Fruit fly (Drosophila melanogaster) whole organism, embryonic: ENCODE results near the gene CG43897.
A peak's percentile ranks its signal among the peaks of the same experiment; 100 is the strongest.

Source experiments
- Awh ChIP-seq: fragments of 200-800 bp; sonication (Bioruptor generic); IDR thresholded peaks from 2 replicates; pipeline ENCODE4, ENCODE4 v1.3.6; 2022; ENCODE audit warnings: missing biosample characterization, missing genetic modification characterization
- Bdp1 ChIP-seq: fragments of 200-800 bp; sonication (Bioruptor generic); optimal IDR thresholded peaks from 3 replicates; lab custom pipeline; 2016; ENCODE audit warnings: missing biosample characterization, missing genetic modification characterization
- CG10274 ChIP-seq: fragments of 200-800 bp; sonication (Bioruptor generic); optimal IDR thresholded peaks from 3 replicates; lab custom pipeline; 2017; ENCODE audit warnings: missing biosample characterization, mild to moderate bottlenecking, missing genetic modification characterization
- CG10979 ChIP-seq: fragments of 200-800 bp; sonication (Bioruptor generic); optimal IDR thresholded peaks from 2 replicates; lab custom pipeline; 2018; ENCODE audit warnings: missing biosample characterization, mild to moderate bottlenecking, missing genetic modification characterization, moderate library complexity
- CG11695 ChIP-seq: fragments of 200-800 bp; sonication (Bioruptor generic); IDR thresholded peaks from 3 replicates; pipeline ENCODE4 v1.3.6; 2022; ENCODE audit warnings: missing biosample characterization, missing genetic modification characterization
- CG13287 ChIP-seq: fragments of 200-800 bp; sonication (Bioruptor generic); IDR thresholded peaks from 2 replicates; pipeline ENCODE4 v1.3.6; 2022; ENCODE audit warnings: missing biosample characterization, missing genetic modification characterization; ENCODE audit not compliant: partially characterized antibody
- CG14667 ChIP-seq: fragments of 200-800 bp; sonication (Bioruptor generic); IDR thresholded peaks from 2 replicates; pipeline ENCODE4 v1.3.6; 2022; ENCODE audit warnings: missing biosample characterization, missing genetic modification characterization
- CG1529 ChIP-seq: fragments of 200-800 bp; sonication (Bioruptor generic); optimal IDR thresholded peaks from 3 replicates; lab custom pipeline; 2018; ENCODE audit warnings: missing biosample characterization, missing genetic modification characterization
- CG17612 ChIP-seq: fragments of 200-800 bp; sonication (Bioruptor generic); IDR thresholded peaks from 2 replicates; pipeline ENCODE4 v1.3.6; 2022; ENCODE audit warnings: missing biosample characterization, missing genetic modification characterization
- CG2199 ChIP-seq: fragments of 200-800 bp; sonication (Bioruptor generic); IDR thresholded peaks from 3 replicates; pipeline ENCODE4 v1.3.6; 2022; ENCODE audit warnings: missing biosample characterization, missing genetic modification characterization
- CG3065 ChIP-seq: fragments of 200-800 bp; sonication (Bioruptor generic); optimal IDR thresholded peaks from 2 replicates; lab custom pipeline; 2016; ENCODE audit warnings: missing biosample characterization, missing genetic modification characterization
- CG34376 ChIP-seq: fragments of 200-800 bp; sonication (Bioruptor generic); optimal IDR thresholded peaks from 2 replicates; lab custom pipeline; 2018; ENCODE audit warnings: missing biosample characterization, mild to moderate bottlenecking, missing genetic modification characterization
- CG3995 ChIP-seq: fragments of 200-800 bp; sonication (Bioruptor generic); optimal IDR thresholded peaks from 3 replicates; lab custom pipeline; 2016; ENCODE audit warnings: missing biosample characterization, missing genetic modification characterization
- CG6791 ChIP-seq: fragments of 200-800 bp; sonication (Bioruptor generic); IDR thresholded peaks from 3 replicates; pipeline ENCODE4 v1.3.6; 2022; ENCODE audit warnings: missing biosample characterization, missing genetic modification characterization; ENCODE audit not compliant: partially characterized antibody
- CG6854 ChIP-seq: fragments of 200-800 bp; sonication (Bioruptor generic); optimal IDR thresholded peaks from 3 replicates; lab custom pipeline; 2017; ENCODE audit warnings: missing biosample characterization, mild to moderate bottlenecking, missing genetic modification characterization
- CG7928 ChIP-seq: fragments of 200-800 bp; sonication (Bioruptor generic); optimal IDR thresholded peaks from 2 replicates; lab custom pipeline; 2017; ENCODE audit warnings: missing biosample characterization, mild to moderate bottlenecking, missing genetic modification characterization
- CG9727 ChIP-seq: fragments of 200-800 bp; sonication (Bioruptor generic); optimal IDR thresholded peaks from 3 replicates; lab custom pipeline; 2017; ENCODE audit warnings: missing biosample characterization, mild to moderate bottlenecking, missing genetic modification characterization
- HLH54F ChIP-seq: fragments of 200-800 bp; sonication (Bioruptor generic); optimal IDR thresholded peaks from 3 replicates; lab custom pipeline; 2016; ENCODE audit warnings: missing biosample characterization, missing genetic modification characterization
- Hr3 ChIP-seq: fragments of 200-800 bp; sonication (Bioruptor generic); optimal IDR thresholded peaks from 3 replicates; lab custom pipeline; 2016; ENCODE audit warnings: missing biosample characterization, missing genetic modification characterization
- Hsf ChIP-seq: fragments of 200-800 bp; sonication (Bioruptor generic); optimal IDR thresholded peaks from 3 replicates; lab custom pipeline; 2016; ENCODE audit warnings: missing biosample characterization, missing genetic modification characterization
- MESR4 ChIP-seq: fragments of 200-800 bp; sonication (Bioruptor generic); optimal IDR thresholded peaks from 2 replicates; lab custom pipeline; 2018; ENCODE audit warnings: missing biosample characterization, mild to moderate bottlenecking, missing genetic modification characterization, moderate library complexity
- NK7.1 ChIP-seq: fragments of 200-800 bp; sonication (Bioruptor generic); optimal IDR thresholded peaks from 3 replicates; lab custom pipeline; 2016; ENCODE audit warnings: missing biosample characterization, missing genetic modification characterization
- NfI ChIP-seq: fragments of 200-800 bp; sonication (Bioruptor generic); optimal IDR thresholded peaks from 3 replicates; lab custom pipeline; 2018; ENCODE audit warnings: missing biosample characterization, mild to moderate bottlenecking, missing genetic modification characterization, moderate library complexity
- Pdp1 ChIP-seq, 2 experiments: fragments of 200-800 bp; sonication (Bioruptor generic); optimal IDR thresholded peaks; 3 replicates each; lab custom pipeline; 2016; ENCODE audit warnings: missing biosample characterization in 2 of 2, missing genetic modification characterization in 2 of 2, mild to moderate bottlenecking in 1 of 2, moderate library complexity in 1 of 2
- Side ChIP-seq: fragments of 200-800 bp; sonication (Bioruptor generic); optimal IDR thresholded peaks from 2 replicates; lab custom pipeline; 2016; ENCODE audit warnings: missing biosample characterization, missing genetic modification characterization
- Taf1 ChIP-seq: fragments of 200-800 bp; sonication (Bioruptor generic); IDR thresholded peaks from 2 replicates; pipeline ENCODE4 v1.3.6; 2022; ENCODE audit warnings: missing biosample characterization, missing genetic modification characterization
- Vsx1 ChIP-seq: fragments of 200-800 bp; sonication (Bioruptor generic); optimal IDR thresholded peaks from 2 replicates; lab custom pipeline; 2017; ENCODE audit warnings: missing biosample characterization, mild to moderate bottlenecking, missing genetic modification characterization, missing genetic modification reagents
- Xbp1 ChIP-seq: fragments of 200-800 bp; sonication (Bioruptor generic); optimal IDR thresholded peaks from 3 replicates; lab custom pipeline; 2016; ENCODE audit warnings: missing biosample characterization, mild to moderate bottlenecking, missing genetic modification characterization
- Xrp1 ChIP-seq: fragments of 200-800 bp; sonication (Bioruptor generic); IDR thresholded peaks from 2 replicates; pipeline ENCODE4 v1.3.6; 2022; ENCODE audit warnings: missing biosample characterization, missing genetic modification characterization
- al ChIP-seq: fragments of 200-800 bp; sonication (Bioruptor generic); IDR thresholded peaks from 2 replicates; pipeline ENCODE4 v1.3.6; 2022; ENCODE audit warnings: missing biosample characterization, missing genetic modification characterization
- amos ChIP-seq: fragments of 200-800 bp; sonication (Bioruptor generic); IDR thresholded peaks from 2 replicates; pipeline ENCODE4 v1.3.6; 2022; ENCODE audit warnings: missing biosample characterization, missing genetic modification characterization; ENCODE audit not compliant: partially characterized antibody
- bab2 ChIP-seq: fragments of 200-800 bp; sonication (Bioruptor generic); optimal IDR thresholded peaks from 2 replicates; lab custom pipeline; 2016; ENCODE audit warnings: missing biosample characterization, missing genetic modification characterization
- ewg ChIP-seq: fragments of 200-800 bp; sonication (Bioruptor generic); optimal IDR thresholded peaks from 3 replicates; lab custom pipeline; 2017; ENCODE audit warnings: mild to moderate bottlenecking, missing biosample characterization, missing genetic modification reagents, missing genetic modification characterization
- gsb-n ChIP-seq: fragments of 200-800 bp; sonication (Bioruptor generic); optimal IDR thresholded peaks from 3 replicates; lab custom pipeline; 2018; ENCODE audit warnings: missing biosample characterization, mild to moderate bottlenecking, missing genetic modification characterization
- inv ChIP-seq: fragments of 200-800 bp; sonication (Bioruptor generic); IDR thresholded peaks from 2 replicates; pipeline ENCODE4 v1.3.6; 2022; ENCODE audit warnings: missing biosample characterization, missing genetic modification characterization; ENCODE audit not compliant: partially characterized antibody
- klu ChIP-seq: fragments of 200-800 bp; sonication (Bioruptor generic); IDR thresholded peaks from 2 replicates; pipeline ENCODE4 v1.3.6; 2022; ENCODE audit warnings: missing biosample characterization, missing genetic modification characterization
- lbe ChIP-seq: fragments of 200-800 bp; sonication (Bioruptor generic); optimal IDR thresholded peaks from 2 replicates; lab custom pipeline; 2016; ENCODE audit warnings: missing biosample characterization, mild to moderate bottlenecking, missing genetic modification characterization
- mam ChIP-seq: fragments of 200-800 bp; sonication (Bioruptor generic); optimal IDR thresholded peaks from 3 replicates; lab custom pipeline; 2016; ENCODE audit warnings: missing biosample characterization, missing genetic modification characterization
- nerfin-1 ChIP-seq: fragments of 200-800 bp; sonication (Bioruptor generic); optimal IDR thresholded peaks from 3 replicates; lab custom pipeline; 2019; ENCODE audit warnings: missing biosample characterization, mild to moderate bottlenecking, missing genetic modification characterization, moderate library complexity
- nom ChIP-seq: fragments of 200-800 bp; sonication (Bioruptor generic); optimal IDR thresholded peaks from 2 replicates; lab custom pipeline; 2017; ENCODE audit warnings: missing biosample characterization, missing genetic modification characterization, mild to moderate bottlenecking, moderate library complexity, missing genetic modification reagents
- prd ChIP-seq, 3 experiments: fragments of >200 bp in 2 of 3; fragments of 200-800 bp in 1 of 3; sonication (Bioruptor generic) in 1 of 3; optimal IDR thresholded peaks in 2 of 3; IDR thresholded peaks in 1 of 3; 2 replicates in 2 of 3; 3 replicates in 1 of 3; pipeline versions ENCODE4 v1.3.6 to Lab custom; 2017 to 2022; ENCODE audit warnings: missing biosample characterization in 1 of 3, missing genetic modification characterization in 1 of 3
- pros ChIP-seq: fragments of 200-800 bp; sonication (Bioruptor generic); optimal IDR thresholded peaks from 3 replicates; lab custom pipeline; 2019; ENCODE audit warnings: missing biosample characterization, mild to moderate bottlenecking, missing genetic modification characterization, moderate library complexity
- pzg ChIP-seq: fragments of 200-800 bp; sonication (Bioruptor generic); optimal IDR thresholded peaks from 3 replicates; lab custom pipeline; 2018; ENCODE audit warnings: missing biosample characterization, mild to moderate bottlenecking, missing genetic modification characterization, moderate library complexity
- rib ChIP-seq: fragments of 200-800 bp; sonication (Bioruptor generic); IDR thresholded peaks from 2 replicates; pipeline ENCODE4 v1.3.6; 2022; ENCODE audit warnings: missing biosample characterization, missing genetic modification characterization
- salm ChIP-seq: fragments of 200-800 bp; sonication (Bioruptor generic); optimal IDR thresholded peaks from 2 replicates; lab custom pipeline; 2018; ENCODE audit warnings: missing biosample characterization, mild to moderate bottlenecking, missing genetic modification characterization
- stwl ChIP-seq: fragments of 200-800 bp; sonication (Bioruptor generic); optimal IDR thresholded peaks from 3 replicates; lab custom pipeline; 2018; ENCODE audit warnings: missing biosample characterization, mild to moderate bottlenecking, missing genetic modification characterization, moderate library complexity
- ttk ChIP-seq: fragments of 200-800 bp; sonication (Bioruptor generic); IDR thresholded peaks from 2 replicates; pipeline ENCODE4 v2.1.2; 2022; ENCODE audit warnings: missing biosample characterization, missing genetic modification characterization
- wdn ChIP-seq: fragments of 200-800 bp; sonication (Bioruptor generic); IDR thresholded peaks from 2 replicates; pipeline ENCODE4 v1.3.6; 2022; ENCODE audit warnings: missing biosample characterization, missing genetic modification characterization

The CG43897 gene

DNA sequence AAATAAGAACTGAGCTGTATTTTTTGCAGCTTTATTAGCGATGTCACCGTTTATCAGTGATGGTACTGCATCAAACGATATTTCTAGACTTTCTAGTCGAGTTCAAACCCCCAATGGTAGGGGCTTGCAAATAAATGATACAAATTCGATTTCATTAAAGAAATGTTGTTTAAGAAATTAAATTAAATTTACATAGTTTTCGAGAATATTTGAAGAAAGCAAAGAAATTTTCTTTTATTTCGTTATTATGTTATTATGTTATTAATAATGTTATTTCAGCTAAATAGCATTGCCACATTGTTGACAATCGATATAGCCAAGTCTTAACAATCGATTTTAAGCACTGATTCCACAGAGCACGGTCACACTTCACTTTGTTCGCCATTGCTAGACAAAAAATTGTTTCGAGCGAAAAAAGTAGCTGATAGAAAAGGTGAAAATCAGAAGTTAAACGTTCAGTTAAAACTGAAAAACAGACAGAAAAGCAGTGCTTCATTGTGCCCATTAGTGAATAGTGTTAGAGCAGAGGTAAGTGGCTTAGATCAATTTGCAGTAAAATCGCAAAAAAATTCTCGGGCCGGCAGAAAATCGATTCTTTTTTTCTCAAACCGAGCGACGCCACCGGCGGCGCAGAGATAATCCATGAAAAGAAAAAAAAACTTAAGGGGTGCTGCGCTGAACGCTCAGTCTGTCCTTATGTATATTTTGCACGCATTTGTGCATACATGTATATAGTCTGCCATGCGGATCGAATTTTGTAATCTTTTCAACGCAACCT, 50.8 kb downstream of the CG43897 start, which contains the start of the genes iPLA2-VIA and Ciz1 (continued):
- TF ChIP-seq CG9727 (GFP tag; lab: Kevin White, UChicago) (peak; percentile 23), CG6854 (GFP tag; lab: Kevin White, UChicago) (no peak), wdn (GFP tag; lab: Robert Waterston, UW) (no peak), gsb-n (tag; lab: Kevin White, UChicago) (no peak), amos (GFP tag; lab: Robert Waterston, UW) (peak; percentile 71; the same call in 1 of the 2 replicates), Hsf (GFP tag; lab: Kevin White, UChicago) (no peak), CG34376 (GFP tag; lab: Kevin White, UChicago) (no peak), CG17612 (GFP tag; lab: Robert Waterston, UW) (no peak), CG10274 (no peak), CG3995 (GFP tag; lab: Kevin White, UChicago) (peak; percentile 46), stwl (tag; lab: Kevin White, UChicago) (peak; percentile 50), Awh (GFP tag; lab: Robert Waterston, UW) (no peak), prd (optimal IDR thresholded peaks at IDR 0.05; lab: Kevin White, UChicago) (no peak), prd (GFP tag; IDR thresholded peaks at IDR 0.05; lab: Robert Waterston, UW) (peak; percentile 45; the same call in 1 of the 3 replicates), CG6791 (0 out of 3 replicates have a peak, but pooled peaks have one; percentile 57), ttk (GFP tag; lab: Robert Waterston, UW) (no peak), al (GFP tag; lab: Robert Waterston, UW) (no peak), CG7928 (no peak), CG10979 (tag; lab: Kevin White, UChicago) (peak; percentile 14), Xbp1 (peak; percentile 48), Side (GFP tag; lab: Kevin White, UChicago) (peak; percentile 13), CG2199 (0 out of 3 replicates have a peak, but pooled peaks have one; percentile 73), Xrp1 (GFP tag; lab: Robert Waterston, UW) (no peak), Hr3 (peak; percentile 14), CG13287 (GFP tag; lab: Robert Waterston, UW) (peak; percentile 82), inv (GFP tag; lab: Robert Waterston, UW) (peak; percentile 72), mam (GFP tag; lab: Kevin White, UChicago) (peak; percentile 39), salm (tag; lab: Kevin White, UChicago) (no peak), CG11695 (GFP tag; lab: Robert Waterston, UW) (no peak), Taf1 (GFP tag; lab: Robert Waterston, UW) (no peak), pros (no peak), lbe (GFP tag; lab: Kevin White, UChicago) (peak; percentile 3), klu (GFP tag; lab: Robert Waterston, UW) (no peak), pzg (peak; percentile 79), Pdp1 (GFP tag; optimal IDR thresholded peaks at IDR 0.05; lab: Kevin White, UChicago) (peak in 1 of 2 experiments; percentile 39), ewg (GFP tag; lab: Kevin White, UChicago) (no peak), nom (GFP tag; lab: Kevin White, UChicago) (peak; percentile 16), NfI (no peak), nerfin-1 (peak; percentile 1), CG14667 (no peak), bab2 (GFP tag; lab: Kevin White, UChicago) (peak; percentile 28), HLH54F (GFP tag; lab: Kevin White, UChicago) (peak; percentile 1), CG3065 (GFP tag; lab: Kevin White, UChicago) (no peak), CG1529 (GFP tag; lab: Kevin White, UChicago) (no peak), NK7.1 (GFP tag; lab: Kevin White, UChicago) (no peak), Vsx1 (no peak), Bdp1 (GFP tag; lab: Kevin White, UChicago) (no peak), rib (GFP tag; lab: Robert Waterston, UW) (no peak), MESR4 (peak; percentile 56)
